Worm (Caenorhabditis elegans) whole organism, L2 larva: ENCODE data around the gene C53B7.3.

Experiments used
- blmp-1 ChIP-seq: sonication (generic microtip); optimal IDR thresholded peaks from 2 replicates; lab custom pipeline; 2017; ENCODE audit warnings: missing genetic modification characterization, mild to moderate bottlenecking, missing compliant biosample characterization, antibody characterized with exemption, moderate library complexity; ENCODE audit not compliant: insufficient read depth
- elt-1 ChIP-seq: fragments of 150-350 bp; optimal IDR thresholded peaks from 2 replicates; lab custom pipeline; 2014; ENCODE audit warnings: missing biosample characterization, missing genetic modification characterization
- lin-13 ChIP-seq: fragments of 150-350 bp; optimal IDR thresholded peaks from 2 replicates; lab custom pipeline; 2014; ENCODE audit warnings: missing biosample characterization, missing genetic modification reagents, missing genetic modification characterization
- nhr-10 ChIP-seq: sonication (generic microtip); optimal IDR thresholded peaks from 2 replicates; lab custom pipeline; 2017; ENCODE audit warnings: missing biosample characterization, missing genetic modification characterization
- unc-39 ChIP-seq: fragments of 150-350 bp; optimal IDR thresholded peaks from 2 replicates; lab custom pipeline; 2014; ENCODE audit warnings: missing biosample characterization, missing genetic modification characterization

- no peak for TF ChIP-seq nhr-10 (tag; lab: Kevin White, UChicago)
- TF ChIP-seq elt-1 (tag; lab: Kevin White, UChicago): no peak
- TF ChIP-seq unc-39 (tag; lab: Kevin White, UChicago): no peak
- no peak for TF ChIP-seq lin-13
- TF ChIP-seq blmp-1 (tag; lab: Kevin White, UChicago): no peak
Observed at ce11 chrX:6894104-6894503, 49.5 kb downstream of the C53B7.3 start.
